Worm (Caenorhabditis elegans): ENCODE data around the gene T23B7.2.

The T23B7.2 gene

DNA sequence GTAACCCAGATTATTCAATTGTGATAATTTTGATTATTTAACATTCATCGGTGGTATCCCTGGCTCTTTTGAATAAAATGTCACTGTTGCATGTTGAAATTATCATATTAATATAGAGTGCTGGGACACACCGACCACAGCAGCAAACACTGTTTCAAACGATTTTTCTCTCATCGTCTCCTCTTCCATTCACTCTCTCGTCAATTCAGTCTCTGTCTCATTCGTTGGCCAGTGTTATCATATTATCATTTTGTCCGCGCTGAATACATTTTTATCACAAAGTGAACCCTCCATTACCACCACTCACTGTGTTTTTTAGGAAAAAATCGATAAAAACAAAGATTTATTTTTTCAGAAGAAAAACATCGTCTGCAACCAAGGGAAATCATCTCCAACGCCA is 15.0 kb upstream of the T23B7.2 start (continued):
- peak; percentile 48 for TF ChIP-seq mes-2 (tag; optimal IDR thresholded peaks at IDR 0.05; ENCODE audit: poor library complexity, severe bottlenecking)
- no peak for TF ChIP-seq daf-12 (tag; optimal IDR thresholded peaks at IDR 0.05)
- TF ChIP-seq nhr-25 (tag; optimal IDR thresholded peaks at IDR 0.05; ENCODE audit: borderline replicate concordance, insufficient read depth) = no peak
- no peak for TF ChIP-seq ama-1 (optimal IDR thresholded peaks at IDR 0.05)
- TF ChIP-seq Y5F2A.4 (GFP tag; optimal IDR thresholded peaks at IDR 0.05) = no peak
- no peak for TF ChIP-seq lin-39 (tag; optimal IDR thresholded peaks at IDR 0.05)
- TF ChIP-seq R02D3.7 (tag; optimal IDR thresholded peaks at IDR 0.05) = no peak
- TF ChIP-seq lsy-2 (tag; optimal IDR thresholded peaks at IDR 0.05) = peak in 1 of 2 experiments; percentile 27
- TF ChIP-seq F49E8.2 (tag; optimal IDR thresholded peaks at IDR 0.05; ENCODE audit: borderline replicate concordance) = no peak
- no peak for TF ChIP-seq set-16 (GFP tag; IDR thresholded peaks at IDR 0.05)
- no peak for TF ChIP-seq skn-1 (tag; optimal IDR thresholded peaks at IDR 0.05)
- TF ChIP-seq daf-16 (GFP tag; optimal IDR thresholded peaks at IDR 0.05) = no peak
- peak; percentile 81 for TF ChIP-seq daf-16 (tag; optimal IDR thresholded peaks at IDR 0.05)
- peak; percentile 36 for TF ChIP-seq hlh-30 (tag; optimal IDR thresholded peaks at IDR 0.05; ENCODE audit: insufficient read depth)
- no peak for TF ChIP-seq tag-97 (GFP tag; IDR thresholded peaks at IDR 0.05)
- peak; percentile 48 for TF ChIP-seq dve-1 (tag; optimal IDR thresholded peaks at IDR 0.05; ENCODE audit: insufficient read depth)
- no peak for TF ChIP-seq ztf-11 (tag; optimal IDR thresholded peaks at IDR 0.05)
- peak; percentile 61 for TF ChIP-seq mxl-3 (GFP tag; optimal IDR thresholded peaks at IDR 0.05)
- TF ChIP-seq mdt-29 (GFP tag; IDR thresholded peaks at IDR 0.05) = no peak
- TF ChIP-seq dpl-1 (GFP tag; optimal IDR thresholded peaks at IDR 0.05) = no peak
- TF ChIP-seq nhr-76 (tag; optimal IDR thresholded peaks at IDR 0.05) = no peak
- no peak for TF ChIP-seq aha-1 (tag)
- TF ChIP-seq fkh-10 (GFP tag; optimal IDR thresholded peaks at IDR 0.05) = no peak
- peak; percentile 5 for TF ChIP-seq ceh-28 (tag; optimal IDR thresholded peaks at IDR 0.05)
- TF ChIP-seq Y75B8A.6 (GFP tag; IDR thresholded peaks at IDR 0.05) = no peak
- no peak; the same call in 1 of the 2 replicates for TF ChIP-seq ceh-20 (GFP tag; IDR thresholded peaks at IDR 0.05)
- no peak for TF ChIP-seq zfp-3 (GFP tag; conservative IDR thresholded peaks at IDR 0.05)
- no peak for TF ChIP-seq pha-4 (GFP tag; IDR thresholded peaks at IDR 0.05)
- TF ChIP-seq pha-4 (tag; optimal IDR thresholded peaks at IDR 0.05) = peak; percentile 47
- no peak for TF ChIP-seq php-3 (GFP tag; IDR thresholded peaks at IDR 0.05)
- TF ChIP-seq dmd-6 (GFP tag; IDR thresholded peaks at IDR 0.05) = peak; percentile 52; the same call in 1 of the 2 replicates
- TF ChIP-seq unc-62 (GFP tag; optimal IDR thresholded peaks at IDR 0.05 in 1 of 2) = peak in 1 of 2 experiments; percentile 20
- TF ChIP-seq unc-62 (tag; optimal IDR thresholded peaks at IDR 0.05) = no peak
- TF ChIP-seq hlh-11 (tag; optimal IDR thresholded peaks at IDR 0.05) = peak; percentile 67
- no peak for TF ChIP-seq lin-38 (GFP tag; IDR thresholded peaks at IDR 0.05)
- TF ChIP-seq zfp-2 (tag; optimal IDR thresholded peaks at IDR 0.05) = no peak
- no peak for TF ChIP-seq duxl-1 (tag; optimal IDR thresholded peaks at IDR 0.05; ENCODE audit: poor library complexity)
- TF ChIP-seq T26A8.4 (GFP tag; IDR thresholded peaks at IDR 0.05) = no peak
- TF ChIP-seq nhr-28 (tag; optimal IDR thresholded peaks at IDR 0.05) = peak; percentile 78
- TF ChIP-seq snpc-1.2 (GFP tag; IDR thresholded peaks at IDR 0.05) = no peak
- no peak for TF ChIP-seq lin-1 (GFP tag; IDR thresholded peaks at IDR 0.05)
- TF ChIP-seq spr-1 (tag; optimal IDR thresholded peaks at IDR 0.05) = no peak

DNA sequence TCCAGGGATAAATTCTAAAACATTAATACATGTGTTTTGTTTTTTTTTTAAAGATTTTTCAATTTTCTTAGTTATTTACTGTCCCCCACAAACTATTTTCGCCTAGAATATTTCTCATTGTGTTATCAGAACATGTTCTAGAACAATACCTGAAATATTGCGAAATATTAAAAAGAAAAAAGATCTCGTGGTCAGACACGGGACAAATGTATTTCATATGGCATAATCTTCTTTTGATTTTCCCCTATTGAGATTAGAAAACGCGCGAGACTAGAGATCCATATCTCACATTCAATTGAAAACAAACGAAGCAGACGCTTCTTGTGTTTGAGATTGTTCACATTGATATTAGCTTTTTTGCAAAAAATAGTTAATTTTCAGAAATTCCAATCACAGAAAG is 14.1 kb upstream of the T23B7.2 start:
- TF ChIP-seq mep-1 (tag; optimal IDR thresholded peaks at IDR 0.05) (peak; percentile 11), T20F7.1 (GFP tag; optimal IDR thresholded peaks at IDR 0.05) (peak; percentile 32), lin-15B (tag; optimal IDR thresholded peaks at IDR 0.05) (no peak), nhr-28 (tag; optimal IDR thresholded peaks at IDR 0.05) (peak; percentile 14), nhr-237 (tag; optimal IDR thresholded peaks at IDR 0.05) (no peak), nhr-11 (tag; optimal IDR thresholded peaks at IDR 0.05) (peak; percentile 17), nhr-102 (tag; optimal IDR thresholded peaks at IDR 0.05) (no peak), hlh-11 (tag; optimal IDR thresholded peaks at IDR 0.05) (peak; percentile 50), mdt-29 (GFP tag; IDR thresholded peaks at IDR 0.05) (0 out of 2 replicates have a peak, but pooled peaks have one; percentile 58), mdl-1 (tag; optimal IDR thresholded peaks at IDR 0.05) (peak in 1 of 2 experiments; percentile 36), madf-9 (GFP tag; conservative IDR thresholded peaks at IDR 0.05) (no peak), dve-1 (tag; optimal IDR thresholded peaks at IDR 0.05; ENCODE audit: insufficient read depth) (peak; percentile 48), ces-1 (GFP tag; optimal IDR thresholded peaks at IDR 0.05) (no peak), lin-13 (GFP tag; optimal IDR thresholded peaks at IDR 0.05) (peak; percentile 19), aha-1 (tag) (peak; percentile 13), hlh-30 (tag; optimal IDR thresholded peaks at IDR 0.05; ENCODE audit: insufficient read depth) (peak; percentile 89), mes-2 (tag; optimal IDR thresholded peaks at IDR 0.05; ENCODE audit: poor library complexity, severe bottlenecking) (no peak), mxl-3 (GFP tag; optimal IDR thresholded peaks at IDR 0.05) (no peak)
